Fruit fly (Drosophila melanogaster) whole organism, embryonic: ENCODE measurements around the gene CG43179.

ENCODE experiments used
- Aef1 ChIP-seq: fragments of 200-800 bp; sonication (Bioruptor generic); IDR thresholded peaks from 3 replicates; pipeline ENCODE4 v1.3.6; 2022; ENCODE audit warnings: missing biosample characterization, missing genetic modification characterization
- Blimp-1 ChIP-seq: fragments of 200-800 bp; sonication (Bioruptor generic); optimal IDR thresholded peaks from 3 replicates; lab custom pipeline; 2018; ENCODE audit warnings: missing biosample characterization, missing genetic modification characterization, mild to moderate bottlenecking, moderate library complexity, missing genetic modification reagents
- CG10959 ChIP-seq: fragments of 200-800 bp; sonication (Bioruptor generic); IDR thresholded peaks from 2 replicates; pipeline ENCODE4 v1.3.6; 2022; ENCODE audit warnings: missing biosample characterization, missing genetic modification characterization
- CG12219 ChIP-seq: fragments of 200-800 bp; sonication (Bioruptor generic); optimal IDR thresholded peaks from 3 replicates; lab custom pipeline; 2018; ENCODE audit warnings: missing biosample characterization, mild to moderate bottlenecking, missing genetic modification characterization
- CG12942 ChIP-seq: fragments of 200-800 bp; sonication (Bioruptor generic); optimal IDR thresholded peaks from 3 replicates; lab custom pipeline; 2016; ENCODE audit warnings: missing biosample characterization, missing genetic modification characterization
- CG13624 ChIP-seq: fragments of 200-800 bp; sonication (Bioruptor generic); optimal IDR thresholded peaks from 2 replicates; lab custom pipeline; 2016; ENCODE audit warnings: missing biosample characterization, missing genetic modification characterization
- CG14965 ChIP-seq: fragments of 200-800 bp; sonication (Bioruptor generic); optimal IDR thresholded peaks from 2 replicates; lab custom pipeline; 2016; ENCODE audit warnings: missing biosample characterization, missing genetic modification characterization, borderline replicate concordance
- CG15696 ChIP-seq: fragments of 200-800 bp; sonication (Bioruptor generic); optimal IDR thresholded peaks from 2 replicates; lab custom pipeline; 2019; ENCODE audit warnings: missing biosample characterization, mild to moderate bottlenecking, missing genetic modification characterization, moderate library complexity
- CG17328 ChIP-seq: fragments of 200-800 bp; sonication (Bioruptor generic); IDR thresholded peaks from 2 replicates; pipeline ENCODE4 v1.3.6; 2022; ENCODE audit warnings: missing biosample characterization, missing genetic modification characterization
- CG1792 ChIP-seq: fragments of 200-800 bp; sonication (Bioruptor generic); optimal IDR thresholded peaks from 2 replicates; lab custom pipeline; 2016; ENCODE audit warnings: missing biosample characterization, missing genetic modification characterization
- CG2116 ChIP-seq: fragments of 200-800 bp; sonication (Bioruptor generic); optimal IDR thresholded peaks from 3 replicates; lab custom pipeline; 2018; ENCODE audit warnings: missing biosample characterization, mild to moderate bottlenecking, missing genetic modification characterization
- CG2120 ChIP-seq: fragments of 200-800 bp; sonication (Bioruptor generic); optimal IDR thresholded peaks from 3 replicates; lab custom pipeline; 2016; ENCODE audit warnings: missing biosample characterization, missing genetic modification characterization
- CG32767 ChIP-seq: fragments of 200-800 bp; sonication (Bioruptor generic); IDR thresholded peaks from 2 replicates; pipeline ENCODE4 v1.3.6; 2022; ENCODE audit warnings: missing biosample characterization, missing genetic modification characterization
- CG34224 ChIP-seq: fragments of 200-800 bp; sonication (Bioruptor generic); IDR thresholded peaks from 3 replicates; pipeline ENCODE4 v1.3.6; 2022; ENCODE audit warnings: missing biosample characterization, missing genetic modification characterization; ENCODE audit not compliant: partially characterized antibody
- CG4328 ChIP-seq: fragments of 200-800 bp; sonication (Bioruptor generic); optimal IDR thresholded peaks from 3 replicates; lab custom pipeline; 2017; ENCODE audit warnings: missing biosample characterization, missing genetic modification reagents, missing genetic modification characterization
- CG4730 ChIP-seq: fragments of 200-800 bp; sonication (Bioruptor generic); IDR thresholded peaks from 2 replicates; pipeline ENCODE4 v1.3.6; 2022; ENCODE audit warnings: missing biosample characterization, missing genetic modification characterization
- CG4820 ChIP-seq: fragments of 200-800 bp; sonication (Bioruptor generic); optimal IDR thresholded peaks from 3 replicates; lab custom pipeline; 2016; ENCODE audit warnings: missing biosample characterization, missing genetic modification characterization
- CG8359 ChIP-seq: fragments of 200-800 bp; sonication (Bioruptor generic); optimal IDR thresholded peaks from 2 replicates; lab custom pipeline; 2017; ENCODE audit warnings: missing biosample characterization, mild to moderate bottlenecking, missing genetic modification characterization, borderline replicate concordance
- CG8388 ChIP-seq: fragments of 200-800 bp; sonication (Bioruptor generic); optimal IDR thresholded peaks from 2 replicates; lab custom pipeline; 2019; ENCODE audit warnings: missing biosample characterization, mild to moderate bottlenecking, missing genetic modification characterization, moderate library complexity
- CG8478 ChIP-seq: fragments of >200 bp; optimal IDR thresholded peaks from 2 replicates; lab custom pipeline; 2018
- CG9437 ChIP-seq: fragments of 200-800 bp; sonication (Bioruptor generic); optimal IDR thresholded peaks from 2 replicates; lab custom pipeline; 2018; ENCODE audit warnings: missing biosample characterization, mild to moderate bottlenecking, missing genetic modification characterization
- Dek ChIP-seq: fragments of 200-800 bp; sonication (Bioruptor generic); optimal IDR thresholded peaks from 3 replicates; lab custom pipeline; 2019; ENCODE audit warnings: missing biosample characterization, mild to moderate bottlenecking, missing genetic modification characterization, moderate library complexity
- Dp ChIP-seq: fragments of 200-800 bp; sonication (Bioruptor generic); optimal IDR thresholded peaks from 2 replicates; lab custom pipeline; 2018; ENCODE audit warnings: missing biosample characterization, mild to moderate bottlenecking, missing genetic modification characterization, moderate library complexity
- HLH4C ChIP-seq: fragments of 200-800 bp; sonication (Bioruptor generic); IDR thresholded peaks from 3 replicates; pipeline ENCODE4 v1.3.6; 2022; ENCODE audit warnings: missing biosample characterization, missing genetic modification characterization; ENCODE audit not compliant: partially characterized antibody
- Lhr ChIP-seq: fragments of 200-800 bp; sonication (Bioruptor generic); optimal IDR thresholded peaks from 3 replicates; lab custom pipeline; 2017; ENCODE audit warnings: mild to moderate bottlenecking, missing biosample characterization, missing genetic modification reagents, missing genetic modification characterization
- Lim3 ChIP-seq: fragments of 200-800 bp; sonication (Bioruptor generic); IDR thresholded peaks from 2 replicates; pipeline ENCODE4 v1.3.6; 2022; ENCODE audit warnings: missing biosample characterization, missing genetic modification characterization
- MBD-R2 ChIP-seq: fragments of 200-800 bp; sonication (Bioruptor generic); IDR thresholded peaks from 2 replicates; pipeline ENCODE4 v1.3.6; 2022; ENCODE audit warnings: missing biosample characterization, missing genetic modification characterization
- Mad ChIP-seq: fragments of 200-800 bp; sonication (Bioruptor generic); optimal IDR thresholded peaks from 2 replicates; lab custom pipeline; 2016; ENCODE audit warnings: missing biosample characterization, missing genetic modification characterization
- NC2α ChIP-seq: fragments of 200-800 bp; sonication (Bioruptor generic); optimal IDR thresholded peaks from 2 replicates; lab custom pipeline; 2016; ENCODE audit warnings: missing biosample characterization, missing genetic modification characterization
- Pdp1 ChIP-seq, 2 experiments: fragments of 200-800 bp; sonication (Bioruptor generic); optimal IDR thresholded peaks; 3 replicates each; lab custom pipeline; 2016; ENCODE audit warnings: missing biosample characterization in 2 of 2, missing genetic modification characterization in 2 of 2, mild to moderate bottlenecking in 1 of 2, moderate library complexity in 1 of 2
- Rfx ChIP-seq: fragments of 200-800 bp; sonication (Bioruptor generic); IDR thresholded peaks from 2 replicates; pipeline ENCODE4 v1.3.6; 2022; ENCODE audit warnings: missing biosample characterization, missing genetic modification characterization
- ash1 ChIP-seq: fragments of 200-800 bp; sonication (Bioruptor generic); optimal IDR thresholded peaks from 2 replicates; lab custom pipeline; 2018; ENCODE audit warnings: missing biosample characterization, mild to moderate bottlenecking, missing genetic modification characterization
- caup ChIP-seq: fragments of 200-800 bp; sonication (Bioruptor generic); optimal IDR thresholded peaks from 3 replicates; lab custom pipeline; 2017; ENCODE audit warnings: missing biosample characterization, mild to moderate bottlenecking, missing genetic modification characterization, moderate library complexity; ENCODE audit not compliant: severe bottlenecking
- chn ChIP-seq: fragments of 200-800 bp; sonication (Bioruptor generic); optimal IDR thresholded peaks from 2 replicates; lab custom pipeline; 2016; ENCODE audit warnings: missing biosample characterization, missing genetic modification characterization
- crp ChIP-seq, 2 experiments: fragments of 200-800 bp; sonication (Bioruptor generic); optimal IDR thresholded peaks; 2 replicates in 1 of 2; 3 replicates in 1 of 2; lab custom pipeline; 2017; ENCODE audit warnings: missing biosample characterization in 2 of 2, missing genetic modification characterization in 2 of 2, mild to moderate bottlenecking in 1 of 2, moderate library complexity in 1 of 2
- da ChIP-seq: fragments of 200-800 bp; sonication (Bioruptor generic); optimal IDR thresholded peaks from 2 replicates; lab custom pipeline; 2016; ENCODE audit warnings: missing biosample characterization, missing genetic modification characterization
- eve ChIP-seq, 2 experiments: fragments of >200 bp; optimal IDR thresholded peaks; 2 replicates each; lab custom pipeline; 2017; ENCODE audit warnings: missing biosample characterization in 2 of 2, missing genetic modification characterization in 2 of 2
- fd3F ChIP-seq: fragments of 200-800 bp; sonication (Bioruptor generic); optimal IDR thresholded peaks from 2 replicates; lab custom pipeline; 2018; ENCODE audit warnings: missing biosample characterization, mild to moderate bottlenecking, missing genetic modification characterization, moderate library complexity
- gsb-n ChIP-seq: fragments of 200-800 bp; sonication (Bioruptor generic); optimal IDR thresholded peaks from 3 replicates; lab custom pipeline; 2018; ENCODE audit warnings: missing biosample characterization, mild to moderate bottlenecking, missing genetic modification characterization
- kni ChIP-seq: fragments of 200-800 bp; sonication (Bioruptor generic); optimal IDR thresholded peaks from 3 replicates; lab custom pipeline; 2017; ENCODE audit warnings: mild to moderate bottlenecking, missing biosample characterization, missing genetic modification reagents, missing genetic modification characterization
- lola ChIP-seq, 3 experiments: fragments of >200 bp in 2 of 3; fragments of 200-800 bp in 1 of 3; sonication (Bioruptor generic) in 1 of 3; optimal IDR thresholded peaks; 2 replicates each; lab custom pipeline; 2017 to 2019; ENCODE audit warnings: missing biosample characterization in 3 of 3, missing genetic modification characterization in 3 of 3, mild to moderate bottlenecking in 1 of 3, moderate library complexity in 1 of 3
- nerfin-1 ChIP-seq: fragments of 200-800 bp; sonication (Bioruptor generic); optimal IDR thresholded peaks from 3 replicates; lab custom pipeline; 2019; ENCODE audit warnings: missing biosample characterization, mild to moderate bottlenecking, missing genetic modification characterization, moderate library complexity
- pum ChIP-seq: fragments of 200-800 bp; sonication (Bioruptor generic); optimal IDR thresholded peaks from 2 replicates; lab custom pipeline; 2016; ENCODE audit warnings: missing biosample characterization, missing genetic modification characterization
- salm ChIP-seq: fragments of 200-800 bp; sonication (Bioruptor generic); optimal IDR thresholded peaks from 2 replicates; lab custom pipeline; 2018; ENCODE audit warnings: missing biosample characterization, mild to moderate bottlenecking, missing genetic modification characterization
- sc ChIP-seq, 3 experiments: fragments of >200 bp in 2 of 3; fragments of 200-800 bp in 1 of 3; sonication (Bioruptor generic) in 1 of 3; optimal IDR thresholded peaks; 2 replicates in 2 of 3; 3 replicates in 1 of 3; lab custom pipeline; 2017; ENCODE audit warnings: mild to moderate bottlenecking in 1 of 3, missing biosample characterization in 1 of 3, missing genetic modification characterization in 1 of 3, missing genetic modification reagents in 1 of 3
- scrt ChIP-seq: fragments of 200-800 bp; sonication (Bioruptor generic); optimal IDR thresholded peaks from 2 replicates; lab custom pipeline; 2018; ENCODE audit warnings: missing biosample characterization, mild to moderate bottlenecking, missing genetic modification characterization, moderate library complexity
- seq ChIP-seq: fragments of 200-800 bp; sonication (Bioruptor generic); IDR thresholded peaks from 2 replicates; pipeline ENCODE4 v1.3.6; 2022; ENCODE audit warnings: missing biosample characterization, missing genetic modification characterization
- ssp ChIP-seq: fragments of 200-800 bp; sonication (Bioruptor generic); IDR thresholded peaks from 2 replicates; pipeline ENCODE4 v1.3.6; 2022; ENCODE audit warnings: missing biosample characterization, missing genetic modification characterization
- ttk ChIP-seq: fragments of 200-800 bp; sonication (Bioruptor generic); IDR thresholded peaks from 2 replicates; pipeline ENCODE4 v2.1.2; 2022; ENCODE audit warnings: missing biosample characterization, missing genetic modification characterization

Gene CG43179

DNA sequence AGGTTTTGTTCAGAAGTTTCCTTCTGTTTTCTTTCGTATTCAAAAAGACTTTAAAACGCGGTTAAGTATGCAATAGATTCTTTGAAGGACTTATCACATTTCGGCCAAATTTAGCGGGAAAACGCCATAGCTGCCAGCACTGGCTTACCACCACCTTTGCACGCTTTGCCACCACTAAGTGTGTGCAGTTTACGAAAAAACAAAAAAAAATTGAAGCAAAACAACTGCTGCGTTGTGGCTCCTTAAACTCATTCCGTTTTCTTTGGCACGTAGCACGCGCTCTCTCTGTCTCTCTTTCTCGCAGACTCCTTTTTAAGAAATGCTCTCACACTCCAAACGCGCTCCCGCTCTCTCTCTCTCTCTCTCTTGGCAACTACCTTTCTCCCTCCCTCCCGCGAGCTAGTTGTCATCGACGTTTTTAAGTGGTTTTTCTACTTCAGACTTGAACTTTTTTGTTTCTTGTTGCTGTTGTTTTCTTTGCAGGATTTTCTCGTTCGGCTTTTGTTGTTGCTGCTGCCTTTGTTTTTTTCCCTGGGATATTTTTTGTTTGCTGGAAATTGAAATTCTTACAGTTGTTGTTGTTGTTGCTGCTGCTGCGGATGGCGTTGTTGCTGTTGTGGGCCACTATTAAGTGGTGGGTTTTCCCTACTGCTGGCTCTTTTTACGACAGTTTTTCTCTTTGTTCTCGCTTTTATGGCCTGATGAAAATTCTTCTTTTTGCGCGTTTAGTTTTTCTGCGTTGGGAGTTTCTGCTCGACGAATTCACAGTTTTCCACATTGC lies 22.8 kb downstream of the CG43179 start (continued):
- TF ChIP-seq CG1792 (GFP tag; lab: Kevin White, UChicago) (no peak), CG12219 (no peak), CG4730 (GFP tag; lab: Robert Waterston, UW) (no peak), CG9437 (no peak), CG4328 (GFP tag; lab: Kevin White, UChicago) (no peak), Rfx (GFP tag; lab: Robert Waterston, UW) (peak; percentile 38), ttk (GFP tag; lab: Robert Waterston, UW) (no peak), Aef1 (GFP tag; lab: Robert Waterston, UW) (no peak), salm (tag; lab: Kevin White, UChicago) (no peak), sc (optimal IDR thresholded peaks at IDR 0.05; lab: Kevin White, UChicago) (no peak), sc (GFP tag; optimal IDR thresholded peaks at IDR 0.05; lab: Kevin White, UChicago) (no peak), da (no peak), Lim3 (no peak), CG12942 (GFP tag; lab: Kevin White, UChicago) (no peak), CG8478 (lab: Kevin White, UChicago) (no peak), MBD-R2 (no peak), Blimp-1 (GFP tag; lab: Kevin White, UChicago) (no peak), kni (GFP tag; lab: Kevin White, UChicago) (peak; percentile 57), nerfin-1 (peak; percentile 33), caup (GFP tag; lab: Kevin White, UChicago) (no peak), lola (GFP tag; optimal IDR thresholded peaks at IDR 0.05; lab: Kevin White, UChicago) (no peak), CG10959 (GFP tag; lab: Robert Waterston, UW) (no peak), CG14965 (GFP tag; lab: Kevin White, UChicago) (no peak), Mad (GFP tag; lab: Kevin White, UChicago) (no peak), CG17328 (no peak), CG32767 (GFP tag; lab: Robert Waterston, UW) (no peak), CG4820 (GFP tag; lab: Kevin White, UChicago) (no peak), Pdp1 (GFP tag; optimal IDR thresholded peaks at IDR 0.05; lab: Kevin White, UChicago) (no peak), chn (GFP tag; lab: Kevin White, UChicago) (no peak), HLH4C (GFP tag; lab: Robert Waterston, UW) (no peak), CG2116 (GFP tag; lab: Kevin White, UChicago) (no peak), gsb-n (tag; lab: Kevin White, UChicago) (no peak), ssp (GFP tag; lab: Robert Waterston, UW) (no peak), CG13624 (GFP tag; lab: Kevin White, UChicago) (no peak), scrt (GFP tag; lab: Kevin White, UChicago) (no peak), pum (GFP tag; lab: Kevin White, UChicago) (no peak), Lhr (GFP tag; lab: Kevin White, UChicago) (no peak), eve (GFP tag; optimal IDR thresholded peaks at IDR 0.05; lab: Kevin White, UChicago) (no peak), CG15696 (tag; lab: Kevin White, UChicago) (no peak), Dek (tag; lab: Kevin White, UChicago) (no peak), CG2120 (no peak), seq (GFP tag; lab: Robert Waterston, UW) (no peak), fd3F (no peak), CG8359 (no peak), ash1 (GFP tag; lab: Kevin White, UChicago) (no peak), CG8388 (GFP tag; lab: Kevin White, UChicago) (no peak), Dp (GFP tag; lab: Kevin White, UChicago) (no peak), crp (GFP tag; optimal IDR thresholded peaks at IDR 0.05; lab: Kevin White, UChicago) (no peak), CG34224 (GFP tag; lab: Robert Waterston, UW) (no peak), NC2α (GFP tag; lab: Kevin White, UChicago) (no peak)
